Fruit fly (Drosophila melanogaster) whole organism, wandering third instar larva: Measurements from ENCODE around the gene phol.
A peak's percentile ranks its signal among the peaks of the same experiment; 100 is the strongest.

Experiments
- Abd-B ChIP-seq: fragments of >200 bp; optimal IDR thresholded peaks from 2 replicates; lab custom pipeline; 2017; ENCODE audit warnings: missing biosample characterization, missing genetic modification characterization
- CG32264 ChIP-seq: fragments of 200-800 bp; sonication (Bioruptor generic); optimal IDR thresholded peaks from 2 replicates; lab custom pipeline; 2016; ENCODE audit warnings: missing biosample characterization, missing genetic modification characterization
- CG9705 ChIP-seq: fragments of 200-800 bp; sonication (Bioruptor generic); optimal IDR thresholded peaks from 2 replicates; lab custom pipeline; 2018; ENCODE audit warnings: missing biosample characterization, mild to moderate bottlenecking, missing genetic modification characterization
- CrebA ChIP-seq: fragments of 200-800 bp; sonication (Bioruptor generic); optimal IDR thresholded peaks from 2 replicates; lab custom pipeline; 2016; ENCODE audit warnings: missing biosample characterization, mild to moderate bottlenecking, missing genetic modification characterization, borderline replicate concordance
- Dfd ChIP-seq: fragments of >200 bp; optimal IDR thresholded peaks from 2 replicates; lab custom pipeline; 2017; ENCODE audit warnings: missing biosample characterization, missing genetic modification characterization
- Dif ChIP-seq: fragments of 200-275, 200-300 bp; sonication (Bioruptor generic); optimal IDR thresholded peaks from 2 replicates; lab custom pipeline; 2018; ENCODE audit warnings: missing biosample characterization, missing genetic modification characterization; ENCODE audit not compliant: partially characterized antibody
- GATAd ChIP-seq: sonication (Bioruptor generic); optimal IDR thresholded peaks from 2 replicates; lab custom pipeline; 2016; ENCODE audit warnings: missing biosample characterization, missing genetic modification characterization
- HLH106 ChIP-seq: fragments of 200-800 bp; optimal IDR thresholded peaks from 3 replicates; lab custom pipeline; 2019; ENCODE audit warnings: missing biosample characterization, mild to moderate bottlenecking, missing genetic modification characterization, moderate library complexity
- Hnf4 ChIP-seq: fragments of 200-800 bp; sonication (Bioruptor generic); optimal IDR thresholded peaks from 2 replicates; lab custom pipeline; 2016; ENCODE audit warnings: missing biosample characterization, mild to moderate bottlenecking, missing genetic modification characterization
- Hr78 ChIP-seq: fragments of >200 bp; optimal IDR thresholded peaks from 2 replicates; lab custom pipeline; 2017; ENCODE audit warnings: missing biosample characterization, missing genetic modification characterization
- Jra ChIP-seq: sonication (Bioruptor generic); optimal IDR thresholded peaks from 2 replicates; lab custom pipeline; 2016; ENCODE audit warnings: missing biosample characterization, missing genetic modification characterization
- Mio ChIP-seq: sonication (Bioruptor generic); optimal IDR thresholded peaks from 2 replicates; lab custom pipeline; 2016; ENCODE audit warnings: missing biosample characterization, missing genetic modification characterization
- Myc ChIP-seq: fragments of >200 bp; optimal IDR thresholded peaks from 2 replicates; lab custom pipeline; 2017
- N ChIP-seq: fragments of >200 bp; optimal IDR thresholded peaks from 2 replicates; lab custom pipeline; 2018; ENCODE audit warnings: missing biosample characterization, missing external identifiers, missing genetic modification characterization
- OdsH ChIP-seq: fragments of 200-800 bp; sonication (Bioruptor generic); optimal IDR thresholded peaks from 2 replicates; lab custom pipeline; 2016; ENCODE audit warnings: missing biosample characterization, mild to moderate bottlenecking, missing genetic modification characterization
- Rel ChIP-seq, 2 experiments: fragments of 200-800 bp; sonication (Bioruptor generic) in 1 of 2; optimal IDR thresholded peaks; 2 replicates in 1 of 2; 3 replicates in 1 of 2; lab custom pipeline; 2016 to 2019; ENCODE audit warnings: mild to moderate bottlenecking in 2 of 2, missing biosample characterization in 2 of 2, missing genetic modification characterization in 2 of 2, moderate library complexity in 1 of 2
- Sp1 ChIP-seq: fragments of 200-800 bp; sonication (Bioruptor generic); optimal IDR thresholded peaks from 3 replicates; lab custom pipeline; 2019; ENCODE audit warnings: missing biosample characterization, mild to moderate bottlenecking, missing genetic modification characterization, moderate library complexity
- Vsx2 ChIP-seq: fragments of 200-300, 225-300 bp; sonication (Bioruptor generic); optimal IDR thresholded peaks from 2 replicates; lab custom pipeline; 2018; ENCODE audit warnings: missing biosample characterization, missing genetic modification characterization; ENCODE audit not compliant: partially characterized antibody
- br ChIP-seq: fragments of 200-800 bp; sonication (Bioruptor generic); optimal IDR thresholded peaks from 2 replicates; lab custom pipeline; 2016; ENCODE audit warnings: missing biosample characterization, missing genetic modification characterization
- brk ChIP-seq: fragments of 200-800 bp; sonication (Bioruptor generic); optimal IDR thresholded peaks from 2 replicates; lab custom pipeline; 2016; ENCODE audit warnings: missing biosample characterization, mild to moderate bottlenecking, missing genetic modification characterization
- dl ChIP-seq, 2 experiments: fragments of 175-275, 200-275 bp in 1 of 2; fragments of 200-275 bp in 1 of 2; sonication (Bioruptor generic); optimal IDR thresholded peaks; lab custom pipeline; 2018; ENCODE audit warnings: mild to moderate bottlenecking in 2 of 2, missing biosample characterization in 2 of 2, missing genetic modification characterization in 2 of 2, moderate library complexity in 2 of 2; ENCODE audit not compliant: partially characterized antibody in 2 of 2, insufficient read depth in 1 of 2
- dmrt93B ChIP-seq: fragments of 200-800 bp; sonication (Bioruptor generic); optimal IDR thresholded peaks from 2 replicates; lab custom pipeline; 2018; ENCODE audit warnings: missing biosample characterization, mild to moderate bottlenecking, missing genetic modification characterization
- dsf ChIP-seq: sonication (Bioruptor generic); optimal IDR thresholded peaks from 2 replicates; lab custom pipeline; 2016; ENCODE audit warnings: missing biosample characterization, missing genetic modification characterization, borderline replicate concordance
- ey ChIP-seq: fragments of 200-800 bp; sonication (Bioruptor generic); optimal IDR thresholded peaks from 2 replicates; lab custom pipeline; 2016; ENCODE audit warnings: missing biosample characterization, missing genetic modification characterization
- foxo ChIP-seq, 2 experiments: fragments of 200-800 bp; sonication (Bioruptor generic); optimal IDR thresholded peaks; 2 replicates in 1 of 2; 3 replicates in 1 of 2; lab custom pipeline; 2016 to 2017; ENCODE audit warnings: missing biosample characterization in 2 of 2, missing genetic modification characterization in 2 of 2
- fru ChIP-seq: fragments of 200-800 bp; sonication (Bioruptor generic); optimal IDR thresholded peaks from 3 replicates; lab custom pipeline; 2016; ENCODE audit warnings: missing biosample characterization, mild to moderate bottlenecking, missing genetic modification characterization
- h ChIP-seq: fragments of 200-800 bp; sonication (Bioruptor generic); optimal IDR thresholded peaks from 3 replicates; lab custom pipeline; 2016; ENCODE audit warnings: missing biosample characterization, mild to moderate bottlenecking, missing genetic modification characterization
- jim ChIP-seq: fragments of 175-275, 200-325 bp; sonication (Bioruptor generic); optimal IDR thresholded peaks from 2 replicates; lab custom pipeline; 2016; ENCODE audit warnings: missing biosample characterization, mild to moderate bottlenecking, missing genetic modification characterization
- lola ChIP-seq: fragments of >200 bp; optimal IDR thresholded peaks from 2 replicates; lab custom pipeline; 2017; ENCODE audit warnings: missing biosample characterization, missing genetic modification characterization
- pan ChIP-seq: fragments of >200 bp; optimal IDR thresholded peaks from 2 replicates; lab custom pipeline; 2017
- psq ChIP-seq: fragments of 200-800 bp; sonication (Bioruptor generic); optimal IDR thresholded peaks from 3 replicates; lab custom pipeline; 2017; ENCODE audit warnings: missing biosample characterization, mild to moderate bottlenecking, missing genetic modification characterization, moderate library complexity
- rgr ChIP-seq: fragments of 200-800 bp; sonication (Bioruptor generic); optimal IDR thresholded peaks from 3 replicates; lab custom pipeline; 2016; ENCODE audit warnings: missing biosample characterization, mild to moderate bottlenecking, missing genetic modification characterization
- sage ChIP-seq: fragments of 200-800 bp; sonication (Bioruptor generic); optimal IDR thresholded peaks from 2 replicates; lab custom pipeline; 2016; ENCODE audit warnings: missing biosample characterization, mild to moderate bottlenecking, missing genetic modification characterization
- tai ChIP-seq: sonication (Bioruptor generic); optimal IDR thresholded peaks from 2 replicates; lab custom pipeline; 2016; ENCODE audit warnings: missing biosample characterization, missing genetic modification characterization
- usp ChIP-seq: fragments of >200 bp; optimal IDR thresholded peaks from 2 replicates; lab custom pipeline; 2017; ENCODE audit warnings: missing biosample characterization, missing genetic modification characterization
- woc ChIP-seq: sonication (Bioruptor generic); optimal IDR thresholded peaks from 2 replicates; lab custom pipeline; 2016; ENCODE audit warnings: missing biosample characterization, mild to moderate bottlenecking, missing genetic modification characterization

phol gene

dm6 chr3L:9447239-9447777, 8.8 kb downstream of the phol start:
- no peak for TF ChIP-seq usp
- no peak for TF ChIP-seq Abd-B (GFP tag; lab: Kevin White, UChicago)
- no peak for TF ChIP-seq rgr
- no peak for TF ChIP-seq pan (lab: Kevin White, UChicago)
- no peak for TF ChIP-seq dsf
- TF ChIP-seq CG32264 (GFP tag; lab: Kevin White, UChicago): no peak
- TF ChIP-seq OdsH (GFP tag; lab: Kevin White, UChicago): no peak
- TF ChIP-seq woc: no peak
- peak; percentile 62 for TF ChIP-seq psq (GFP tag; lab: Kevin White, UChicago)
- peak; percentile 49 for TF ChIP-seq fru (GFP tag; lab: Kevin White, UChicago)
- no peak for TF ChIP-seq Hr78
- TF ChIP-seq tai (GFP tag; lab: Kevin White, UChicago): no peak
- TF ChIP-seq Sp1 (GFP tag; lab: Kevin White, UChicago): no peak
- no peak for TF ChIP-seq dmrt93B (GFP tag; lab: Kevin White, UChicago)
- no peak for TF ChIP-seq Dfd (GFP tag; lab: Kevin White, UChicago)
- peak; percentile 12 to 61 for TF ChIP-seq foxo (GFP tag; optimal IDR thresholded peaks at IDR 0.05; lab: Kevin White, UChicago)
- no peak for TF ChIP-seq CG9705
- TF ChIP-seq Mio: no peak
- peak; percentile 25 for TF ChIP-seq br (GFP tag; lab: Kevin White, UChicago)
- TF ChIP-seq lola: no peak
- peak; percentile 45 for TF ChIP-seq h (GFP tag; lab: Kevin White, UChicago)
- no peak for TF ChIP-seq Rel (GFP tag; optimal IDR thresholded peaks at IDR 0.05; lab: Kevin White, UChicago)
- TF ChIP-seq Rel (tag; optimal IDR thresholded peaks at IDR 0.05; lab: Kevin White, UChicago): no peak
- TF ChIP-seq N (GFP tag; lab: Kevin White, UChicago): no peak
- TF ChIP-seq GATAd (GFP tag; lab: Kevin White, UChicago): no peak
- TF ChIP-seq brk: no peak
- peak; percentile 16 for TF ChIP-seq Hnf4 (GFP tag; lab: Kevin White, UChicago)
- TF ChIP-seq dl (GFP tag; optimal IDR thresholded peaks at IDR 0.05; lab: Kevin White, UChicago; ENCODE audit: insufficient read depth in 1 of 2, partially characterized antibody in 2 of 2): no peak
- peak; percentile 26 for TF ChIP-seq ey
- no peak for TF ChIP-seq HLH106 (tag; lab: Kevin White, UChicago)
- no peak for TF ChIP-seq Dif (GFP tag; lab: Kevin White, UChicago)
- no peak for TF ChIP-seq jim (GFP tag; lab: Kevin White, UChicago)
- TF ChIP-seq CrebA (GFP tag; lab: Kevin White, UChicago): no peak
- no peak for TF ChIP-seq Jra (GFP tag; lab: Kevin White, UChicago)
- TF ChIP-seq Myc (lab: Kevin White, UChicago): no peak
- TF ChIP-seq sage (GFP tag; lab: Kevin White, UChicago): no peak

- TF ChIP-seq woc (no peak), Vsx2 (GFP tag; lab: Kevin White, UChicago) (no peak), Abd-B (GFP tag; lab: Kevin White, UChicago) (no peak), ey (peak; percentile 9), HLH106 (tag; lab: Kevin White, UChicago) (peak; percentile 56), rgr (peak; percentile 36), Hnf4 (GFP tag; lab: Kevin White, UChicago) (peak; percentile 26), Rel (GFP tag; optimal IDR thresholded peaks at IDR 0.05; lab: Kevin White, UChicago) (no peak), Rel (tag; optimal IDR thresholded peaks at IDR 0.05; lab: Kevin White, UChicago) (peak; percentile 61), sage (GFP tag; lab: Kevin White, UChicago) (peak; percentile 28), brk (peak; percentile 41), CG9705 (peak; percentile 12), foxo (GFP tag; optimal IDR thresholded peaks at IDR 0.05; lab: Kevin White, UChicago) (peak in 1 of 2 experiments; percentile 38), jim (GFP tag; lab: Kevin White, UChicago) (peak; percentile 63), Sp1 (GFP tag; lab: Kevin White, UChicago) (peak; percentile 53), fru (GFP tag; lab: Kevin White, UChicago) (peak; percentile 32), CG32264 (GFP tag; lab: Kevin White, UChicago) (no peak)
These were observed 9.3 kb downstream of the phol start, which contains the start of gene CG3529 for dm6 chr3L:9446731-9447238. TSS of gene CG3529 (plus strand) at chr3L:9446864.
